Fruit fly (Drosophila melanogaster) whole organism, larva: Measurements from ENCODE around the gene CG7565.

Experiments
- noc ChIP-seq: fragments of 200-800 bp; sonication (Bioruptor generic); optimal IDR thresholded peaks from 3 replicates; lab custom pipeline; 2019; ENCODE audit warnings: missing biosample characterization, mild to moderate bottlenecking, missing genetic modification characterization, moderate library complexity

CG7565 gene

DNA sequence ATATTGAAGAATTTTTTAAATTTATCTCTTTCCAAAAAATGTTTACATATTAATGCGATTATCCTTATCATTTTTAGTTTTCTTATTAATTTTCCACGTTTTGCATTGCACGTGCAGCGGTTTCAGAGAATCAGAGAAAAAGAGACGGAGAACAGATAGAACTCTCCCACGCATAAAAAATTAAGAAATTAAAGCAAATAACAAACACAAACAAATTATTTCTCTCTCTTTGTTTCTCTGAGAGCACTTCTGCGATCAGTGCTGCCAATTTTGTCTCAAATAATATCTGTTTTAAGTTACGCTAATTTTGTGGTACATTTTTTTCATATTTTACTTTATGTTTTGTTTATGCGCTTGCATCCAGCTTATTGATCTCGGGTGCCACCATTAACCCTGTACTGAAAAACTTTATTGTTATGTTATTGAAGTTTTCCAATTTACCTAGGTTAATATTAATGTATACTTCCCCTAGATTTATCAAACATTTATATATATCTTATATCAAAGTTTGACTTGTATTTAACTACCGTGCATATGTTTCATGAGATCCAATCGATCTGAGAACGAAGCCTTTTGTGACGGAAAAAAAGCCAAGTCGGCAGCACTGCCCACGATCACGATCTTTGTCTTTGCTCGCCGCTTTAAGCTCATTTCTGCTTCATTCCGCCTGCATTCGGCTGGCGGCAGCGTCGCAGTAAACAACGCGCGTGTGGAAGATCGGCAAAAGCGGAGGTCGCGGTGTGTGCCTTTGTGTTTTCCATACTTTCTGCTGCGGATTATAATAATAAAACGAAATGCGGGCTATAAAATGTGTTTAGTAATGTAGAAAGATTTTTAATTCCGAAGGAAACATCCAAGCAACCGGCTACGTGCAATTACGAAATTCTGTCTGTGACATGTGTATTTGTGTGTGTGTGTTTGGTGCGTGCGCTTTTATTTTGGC is 28.1 kb downstream of the CG7565 start, which contains the start of gene Sarm:
TSS of gene Sarm (plus strand) at position 661 of the 943 bp plus-strand sequence.
- TF ChIP-seq noc (tag; lab: Kevin White, UChicago), result peak; percentile 43

DNA sequence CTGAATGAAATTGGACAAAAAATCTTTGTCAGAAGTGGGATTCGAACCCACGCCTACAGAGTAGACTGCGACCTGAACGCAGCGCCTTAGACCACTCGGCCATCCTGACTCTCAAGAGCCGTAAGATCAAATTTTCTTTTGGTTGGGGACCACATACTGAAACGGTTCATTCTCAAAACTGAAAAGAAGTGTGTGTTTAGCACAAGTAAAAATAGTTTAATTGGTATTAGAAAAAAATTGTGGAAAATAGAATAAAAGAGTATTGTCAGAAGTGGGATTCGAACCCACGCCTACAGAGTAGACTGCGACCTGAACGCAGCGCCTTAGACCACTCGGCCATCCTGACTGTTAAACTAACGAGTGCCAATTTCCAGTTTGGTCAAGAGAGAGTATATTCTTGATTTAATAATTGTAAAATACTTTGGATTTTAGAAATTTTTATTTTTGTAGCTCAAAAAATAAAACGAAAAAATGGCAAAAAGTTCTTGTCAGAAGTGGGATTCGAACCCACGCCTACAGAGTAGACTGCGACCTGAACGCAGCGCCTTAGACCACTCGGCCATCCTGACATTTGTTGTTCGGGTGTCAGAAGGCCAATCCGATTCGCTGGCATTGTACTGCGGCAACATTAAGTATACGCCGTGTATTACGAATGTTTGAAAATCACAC is 31.3 kb downstream of the CG7565 start:
- peak; percentile 13 for TF ChIP-seq noc (tag; lab: Kevin White, UChicago)

DNA sequence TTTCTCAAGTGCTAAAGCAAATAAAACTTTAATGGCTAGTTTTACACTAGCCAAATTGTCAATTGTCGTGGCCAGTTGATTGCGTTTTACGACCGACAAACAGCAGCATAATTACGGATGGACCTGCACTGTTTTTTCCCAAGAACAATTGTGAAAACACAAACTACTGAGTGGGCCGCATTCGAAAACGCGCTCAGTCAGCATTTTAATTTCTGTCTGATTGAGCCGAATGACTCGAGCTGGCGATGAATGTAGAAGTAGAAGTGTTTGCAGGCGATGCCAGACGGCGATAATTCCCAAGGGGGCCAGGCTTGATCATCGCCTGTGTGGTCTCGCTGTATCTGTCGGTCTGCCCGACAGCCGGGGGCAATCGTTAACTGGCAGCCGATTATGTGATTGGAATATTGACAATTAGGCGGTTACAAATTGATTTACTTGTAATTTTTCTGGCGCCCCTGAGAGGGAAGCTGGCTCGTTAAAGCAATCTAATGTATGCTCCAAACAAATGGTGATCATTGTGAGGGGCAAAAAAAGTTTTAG is 31.9 kb downstream of the CG7565 start:
- TF ChIP-seq noc (tag; lab: Kevin White, UChicago), result no peak

DNA sequence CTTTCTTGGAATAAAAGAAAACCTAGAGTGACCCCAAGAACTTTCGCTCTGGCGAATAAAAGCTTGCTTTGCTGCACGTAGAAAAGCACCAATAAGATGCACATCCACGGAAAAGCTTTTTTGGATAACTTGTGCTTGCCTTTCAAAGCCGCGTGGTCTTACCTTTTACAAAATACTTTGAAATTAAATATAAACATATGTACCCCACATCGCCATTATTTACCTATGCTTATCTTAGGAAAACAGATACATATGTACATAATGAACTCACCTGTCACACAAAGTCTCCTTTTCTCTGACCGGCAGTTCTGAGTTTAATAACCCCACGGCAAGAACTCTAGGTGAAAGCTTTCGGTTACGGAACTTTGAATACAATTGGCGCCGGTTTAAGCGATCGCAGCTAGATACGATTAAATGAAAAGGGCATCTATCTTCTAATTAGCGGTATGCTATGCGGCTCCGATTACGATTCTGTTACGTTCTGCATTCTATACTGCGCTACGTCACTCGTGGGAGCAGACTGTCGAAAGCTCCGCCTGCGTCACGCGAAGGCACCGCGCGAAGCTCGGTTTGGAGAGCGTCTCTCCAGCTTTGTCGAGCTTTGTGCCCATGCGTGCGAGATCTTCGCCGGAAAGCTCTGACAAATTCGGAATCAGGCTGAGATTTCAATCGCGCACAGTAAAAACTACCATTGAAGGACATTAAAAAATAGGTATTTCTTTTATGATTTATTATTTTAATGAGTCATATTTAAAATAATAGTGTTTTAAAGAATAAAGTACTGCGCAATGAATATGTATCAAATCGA is 33.2 kb downstream of the CG7565 start, which contains the start of gene bip1:
TSS of gene bip1 (minus strand) at position 524 of the 808 bp plus-strand sequence.
- peak; percentile 34 for TF ChIP-seq noc (tag; lab: Kevin White, UChicago)

dm6 chr3L:8057823-8058189 is 33.8 kb downstream of the CG7565 start:
- no peak for TF ChIP-seq noc (tag; lab: Kevin White, UChicago)

dm6 chr3L:8057423-8057822 is 34.2 kb downstream of the CG7565 start:
- no peak for TF ChIP-seq noc (tag; lab: Kevin White, UChicago)

- TF ChIP-seq noc (tag; lab: Kevin White, UChicago), result no peak
Measured at dm6 chr3L:8056740-8057253, 34.8 kb downstream of the CG7565 start.

- TF ChIP-seq noc (tag; lab: Kevin White, UChicago), result no peak
Measured at dm6 chr3L:8056325-8056724, 35.3 kb downstream of the CG7565 start.

DNA sequence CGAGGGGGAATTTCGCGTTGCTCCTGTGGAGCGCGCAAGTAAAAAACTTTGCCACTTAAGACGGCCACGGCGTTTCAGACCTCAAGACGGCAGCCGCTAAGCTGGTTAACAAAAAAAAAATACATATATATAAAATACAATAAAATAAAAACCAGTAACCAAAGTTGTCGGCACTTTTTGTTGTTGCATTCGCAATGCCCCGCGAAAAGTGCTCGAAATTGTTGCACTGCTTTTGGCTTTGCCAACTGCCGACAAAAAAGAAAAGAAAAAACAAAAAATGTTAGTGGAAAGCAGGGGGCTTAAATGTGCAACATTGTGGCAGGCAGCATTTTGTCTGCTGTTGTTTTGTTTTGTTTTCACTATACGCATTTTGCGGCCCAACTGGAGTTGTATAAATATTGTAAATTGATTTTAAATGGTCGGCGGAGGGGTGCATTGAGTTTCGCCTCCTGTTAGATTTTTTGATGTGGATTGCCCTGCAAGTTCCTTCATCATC is 46.7 kb downstream of the CG7565 start:
- no peak for TF ChIP-seq noc (tag; lab: Kevin White, UChicago)

dm6 chr3L:8043622-8044021 is 48.0 kb downstream of the CG7565 start:
- no peak for TF ChIP-seq noc (tag; lab: Kevin White, UChicago)

DNA sequence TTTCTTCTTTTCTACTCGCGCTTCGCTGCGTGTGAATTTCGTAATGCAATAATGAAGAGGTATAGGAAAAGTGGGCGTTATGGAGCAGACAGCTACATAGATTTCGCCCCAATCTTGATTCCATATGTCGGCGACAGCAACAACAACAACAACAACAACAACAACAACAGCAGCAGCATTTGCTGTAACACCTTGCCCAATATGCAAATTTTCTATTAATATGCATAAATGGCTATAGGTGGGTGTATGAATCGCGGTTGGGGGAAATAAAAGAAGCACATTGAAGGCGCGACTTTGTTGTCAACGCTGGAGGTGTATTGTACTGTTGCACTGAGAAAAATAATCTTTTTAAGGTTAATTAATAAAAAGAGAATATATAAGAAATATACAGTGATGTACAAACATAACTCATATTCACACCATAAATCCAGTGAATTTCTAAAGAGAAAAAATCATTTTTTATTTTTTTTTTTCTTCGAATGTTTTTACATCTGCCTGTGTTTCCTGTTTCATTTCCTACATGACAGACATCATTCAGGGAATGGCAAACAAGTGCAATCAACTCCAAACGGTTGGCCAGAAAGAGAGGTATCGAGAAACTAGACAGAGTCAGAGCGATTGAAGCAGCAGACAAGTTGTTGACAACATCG is 50.0 kb downstream of the CG7565 start:
- no peak for TF ChIP-seq noc (tag; lab: Kevin White, UChicago)

dm6 chr3L:8039119-8039518 is 52.5 kb downstream of the CG7565 start:
- no peak for TF ChIP-seq noc (tag; lab: Kevin White, UChicago)

DNA sequence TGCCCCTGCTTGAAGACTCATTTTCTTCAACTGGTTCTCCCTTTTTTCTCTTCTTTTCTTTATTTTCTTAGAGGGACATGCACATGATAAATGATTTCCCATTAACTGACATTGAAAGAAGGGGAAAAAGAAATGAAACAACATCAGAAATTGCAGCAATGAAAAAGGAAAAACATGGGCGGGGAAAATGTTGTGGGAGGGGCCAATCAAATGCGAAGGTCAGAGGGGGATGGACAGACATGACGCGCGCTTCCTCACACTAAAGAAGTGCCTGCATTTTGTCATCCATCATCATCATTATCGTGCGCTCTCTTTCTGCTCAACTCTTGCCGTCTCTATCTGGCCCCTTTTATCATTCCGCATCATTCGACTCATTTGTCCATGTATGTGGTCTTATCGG is 53.9 kb downstream of the CG7565 start:
- TF ChIP-seq noc (tag; lab: Kevin White, UChicago), result no peak
